Fruit fly (Drosophila melanogaster) whole organism, adult: ENCODE results near the gene Unc-115b.

ENCODE experiments used
- CG11617 ChIP-seq: fragments of 200-800 bp; sonication (Bioruptor generic); optimal IDR thresholded peaks from 2 replicates; lab custom pipeline; 2017; ENCODE audit warnings: mild to moderate bottlenecking, missing biosample characterization, missing genetic modification reagents, missing genetic modification characterization
- CG12768 ChIP-seq: fragments of 200-800 bp; sonication (Bioruptor generic); optimal IDR thresholded peaks from 2 replicates; lab custom pipeline; 2017; ENCODE audit warnings: missing biosample characterization, missing genetic modification characterization, mild to moderate bottlenecking, moderate library complexity, missing genetic modification reagents
- CG7045 ChIP-seq: fragments of 200-800 bp; sonication (Bioruptor generic); optimal IDR thresholded peaks from 2 replicates; lab custom pipeline; 2017; ENCODE audit warnings: missing biosample characterization, mild to moderate bottlenecking, missing genetic modification characterization
- Clk ChIP-seq: fragments of 200-800 bp; sonication (Bioruptor generic); optimal IDR thresholded peaks from 2 replicates; lab custom pipeline; 2017; ENCODE audit warnings: missing biosample characterization, missing genetic modification characterization
- Hr96 ChIP-seq: fragments of 200-800 bp; sonication (Bioruptor generic); optimal IDR thresholded peaks from 2 replicates; lab custom pipeline; 2016; ENCODE audit warnings: missing biosample characterization, missing genetic modification characterization
- bab1 ChIP-seq: fragments of 200-800 bp; sonication (Bioruptor generic); optimal IDR thresholded peaks from 3 replicates; lab custom pipeline; 2019; ENCODE audit warnings: missing biosample characterization, mild to moderate bottlenecking, missing genetic modification characterization, moderate library complexity
- cic ChIP-seq: fragments of 200-800 bp; sonication (Bioruptor generic); optimal IDR thresholded peaks from 2 replicates; lab custom pipeline; 2017; ENCODE audit warnings: missing biosample characterization, mild to moderate bottlenecking, missing genetic modification characterization, moderate library complexity
- kay ChIP-seq: fragments of 200-800 bp; sonication (Bioruptor generic); peaks from one replicate; lab custom pipeline; 2016; ENCODE audit warnings: missing biosample characterization, missing genetic modification characterization, borderline replicate concordance
- pad ChIP-seq: fragments of 200-800 bp; sonication (Bioruptor generic); optimal IDR thresholded peaks from 3 replicates; lab custom pipeline; 2017; ENCODE audit warnings: missing biosample characterization, missing genetic modification characterization, mild to moderate bottlenecking, moderate library complexity, missing genetic modification reagents
- toe ChIP-seq: fragments of 200-800 bp; sonication (Bioruptor generic); optimal IDR thresholded peaks from 2 replicates; lab custom pipeline; 2016; ENCODE audit warnings: missing biosample characterization, missing genetic modification characterization

- no peak for TF ChIP-seq pad (GFP tag; lab: Kevin White, UChicago)
- no peak for TF ChIP-seq kay (GFP tag; lab: Kevin White, UChicago)
- no peak for TF ChIP-seq cic (GFP tag; lab: Kevin White, UChicago)
- TF ChIP-seq bab1 (GFP tag; lab: Kevin White, UChicago): no peak
- no peak for TF ChIP-seq Clk (GFP tag; lab: Kevin White, UChicago)
- TF ChIP-seq Hr96 (GFP tag; lab: Kevin White, UChicago): no peak
- no peak for TF ChIP-seq CG12768
- TF ChIP-seq CG11617 (GFP tag; lab: Kevin White, UChicago): no peak
- no peak for TF ChIP-seq CG7045
- no peak for TF ChIP-seq toe (GFP tag; lab: Kevin White, UChicago)
Measured at dm6 chr3R:9644620-9645019, 48.0 kb downstream of the Unc-115b start.
